Worm (Caenorhabditis elegans) whole organism, L4 larva: ENCODE data around the gene cyp-14A1.

ENCODE experiments used
- F26F4.8 ChIP-seq: fragments of 200-800 bp; sonication (Bioruptor generic); conservative IDR thresholded peaks from 2 replicates; pipeline ENCODE4 v1.3.6; 2022; ENCODE audit warnings: missing genetic modification characterization, missing compliant biosample characterization
- F49E8.2 ChIP-seq: sonication (generic microtip); optimal IDR thresholded peaks from 2 replicates; lab custom pipeline; 2016; ENCODE audit warnings: missing compliant biosample characterization, mild to moderate bottlenecking, missing genetic modification characterization, borderline replicate concordance
- T26A8.4 ChIP-seq: fragments of 200-800 bp; sonication (Bioruptor generic); IDR thresholded peaks from 2 replicates; pipeline ENCODE4 v1.3.6; 2022; ENCODE audit warnings: missing genetic modification characterization, missing compliant biosample characterization
- Y105C5A.15 ChIP-seq: fragments of 200-800 bp; sonication (Bioruptor generic); IDR thresholded peaks from 2 replicates; pipeline ENCODE4 v1.3.6; 2022; ENCODE audit warnings: missing genetic modification characterization, missing compliant biosample characterization
- Y5F2A.4 ChIP-seq: fragments of 200-800 bp; sonication (Bioruptor generic); optimal IDR thresholded peaks from 2 replicates; lab custom pipeline; 2018; ENCODE audit warnings: mild to moderate bottlenecking, missing genetic modification characterization, missing compliant biosample characterization
- attf-4 ChIP-seq: sonication (generic microtip); optimal IDR thresholded peaks from 3 replicates; lab custom pipeline; 2017; ENCODE audit warnings: missing biosample characterization, missing genetic modification characterization
- ceh-20 ChIP-seq: fragments of 200-800 bp; sonication (Bioruptor generic); IDR thresholded peaks from 2 replicates; pipeline ENCODE4 v1.3.6; 2022; ENCODE audit warnings: missing genetic modification reagents, missing genetic modification characterization, missing compliant biosample characterization
- ceh-62 ChIP-seq: sonication (generic microtip); optimal IDR thresholded peaks from 2 replicates; lab custom pipeline; 2017; ENCODE audit warnings: missing biosample characterization, missing genetic modification characterization
- ceh-82 ChIP-seq: sonication (generic microtip); optimal IDR thresholded peaks from 2 replicates; lab custom pipeline; 2017; ENCODE audit warnings: missing biosample characterization, missing genetic modification characterization
- cey-2 ChIP-seq: sonication (generic microtip); optimal IDR thresholded peaks from 3 replicates; lab custom pipeline; 2017; ENCODE audit warnings: missing genetic modification characterization, mild to moderate bottlenecking, missing compliant biosample characterization, antibody characterized with exemption, borderline replicate concordance; ENCODE audit not compliant: insufficient read depth
- daf-16 ChIP-seq, 3 experiments: sonication (generic microtip); optimal IDR thresholded peaks; 2 replicates each; lab custom pipeline; 2016 to 2017; ENCODE audit warnings: missing genetic modification characterization in 3 of 3, missing genetic modification reagents in 3 of 3, mild to moderate bottlenecking in 2 of 3, missing compliant biosample characterization in 2 of 3, missing biosample characterization in 1 of 3, moderate library complexity in 1 of 3
- dmd-6 ChIP-seq: fragments of 200-800 bp; sonication (Bioruptor generic); IDR thresholded peaks from 2 replicates; pipeline ENCODE4 v1.3.6; 2022; ENCODE audit warnings: missing genetic modification reagents, missing genetic modification characterization, missing compliant biosample characterization
- dpl-1 ChIP-seq: fragments of 150-350 bp; optimal IDR thresholded peaks from 2 replicates; lab custom pipeline; 2014; ENCODE audit warnings: missing biosample characterization, missing genetic modification reagents, missing genetic modification characterization
- duxl-1 ChIP-seq: sonication (generic microtip); optimal IDR thresholded peaks from 2 replicates; lab custom pipeline; 2016; ENCODE audit warnings: mild to moderate bottlenecking, missing genetic modification characterization, moderate library complexity, missing compliant biosample characterization; ENCODE audit not compliant: poor library complexity
- dve-1 ChIP-seq: sonication (generic microtip); optimal IDR thresholded peaks from 2 replicates; lab custom pipeline; 2017; ENCODE audit warnings: antibody characterized with exemption, mild to moderate bottlenecking, missing genetic modification characterization, missing compliant biosample characterization; ENCODE audit not compliant: insufficient read depth
- egl-43 ChIP-seq: fragments of 200-800 bp; sonication (Bioruptor generic); IDR thresholded peaks from 2 replicates; pipeline ENCODE4 v1.3.6; 2022; ENCODE audit warnings: missing genetic modification reagents, missing genetic modification characterization, missing compliant biosample characterization
- fos-1 ChIP-seq: fragments of 150-350 bp; optimal IDR thresholded peaks from 2 replicates; lab custom pipeline; 2014; ENCODE audit warnings: missing biosample characterization, missing genetic modification characterization
- hlh-11 ChIP-seq: fragments of 200-800 bp; sonication (Bioruptor generic); optimal IDR thresholded peaks from 2 replicates; lab custom pipeline; 2018; ENCODE audit warnings: mild to moderate bottlenecking, missing genetic modification characterization, missing compliant biosample characterization
- hmg-1.1 ChIP-seq: fragments of 200-800 bp; sonication (Bioruptor generic); IDR thresholded peaks from 2 replicates; pipeline ENCODE4 v1.3.6; 2022; ENCODE audit warnings: missing genetic modification reagents, missing genetic modification characterization, missing compliant biosample characterization
- lim-7 ChIP-seq: fragments of 200-800 bp; sonication (Bioruptor generic); IDR thresholded peaks from 2 replicates; pipeline ENCODE4 v1.3.6; 2022; ENCODE audit warnings: missing genetic modification characterization, missing compliant biosample characterization
- lir-3 ChIP-seq: sonication (generic microtip); optimal IDR thresholded peaks from 2 replicates; lab custom pipeline; 2016; ENCODE audit warnings: mild to moderate bottlenecking, missing genetic modification characterization, missing compliant biosample characterization
- lsy-2 ChIP-seq, 2 experiments: fragments of 150-350 bp in 1 of 2; sonication (generic microtip) in 1 of 2; optimal IDR thresholded peaks; 2 replicates each; lab custom pipeline; 2014 to 2017; ENCODE audit warnings: missing biosample characterization in 2 of 2, missing genetic modification characterization in 2 of 2
- madf-5 ChIP-seq, 2 experiments: fragments of 200-800 bp; sonication (Bioruptor generic); IDR thresholded peaks; 2 replicates each; pipeline ENCODE4 v1.3.6; 2022; ENCODE audit warnings: missing compliant biosample characterization in 2 of 2, missing genetic modification characterization in 2 of 2
- madf-9 ChIP-seq: fragments of 200-800 bp; sonication (Bioruptor generic); conservative IDR thresholded peaks from 2 replicates; pipeline ENCODE4 v1.3.6; 2022; ENCODE audit warnings: missing genetic modification reagents, missing genetic modification characterization, missing compliant biosample characterization
- mes-2 ChIP-seq: sonication (generic microtip); optimal IDR thresholded peaks from 2 replicates; lab custom pipeline; 2016; ENCODE audit warnings: missing genotype, mild to moderate bottlenecking, missing genetic modification characterization, missing compliant biosample characterization; ENCODE audit not compliant: poor library complexity, severe bottlenecking
- nhr-25 ChIP-seq: sonication (generic microtip); optimal IDR thresholded peaks from 2 replicates; lab custom pipeline; 2017; ENCODE audit warnings: missing genetic modification characterization, mild to moderate bottlenecking, missing compliant biosample characterization, antibody characterized with exemption, moderate library complexity, borderline replicate concordance; ENCODE audit not compliant: insufficient read depth
- nhr-28 ChIP-seq: fragments of 150-350 bp; optimal IDR thresholded peaks from 2 replicates; lab custom pipeline; 2014; ENCODE audit warnings: missing biosample characterization, missing genetic modification characterization
- nhr-42 ChIP-seq: fragments of 200-800 bp; sonication (Bioruptor generic); IDR thresholded peaks from 2 replicates; pipeline ENCODE4 v1.3.6; 2022; ENCODE audit warnings: missing genetic modification characterization, missing compliant biosample characterization
- nhr-48 ChIP-seq: sonication (generic microtip); optimal IDR thresholded peaks from 2 replicates; lab custom pipeline; 2016; ENCODE audit warnings: mild to moderate bottlenecking, missing genetic modification characterization, missing compliant biosample characterization
- nhr-6 ChIP-seq: fragments of 150-350 bp; optimal IDR thresholded peaks from 2 replicates; lab custom pipeline; 2014; ENCODE audit warnings: missing biosample characterization, missing genetic modification characterization
- pha-4 ChIP-seq, 2 experiments: fragments of 150-350 bp in 1 of 2; fragments of 200-800 bp in 1 of 2; sonication (Bioruptor generic) in 1 of 2; IDR thresholded peaks in 1 of 2; optimal IDR thresholded peaks in 1 of 2; 2 replicates each; pipeline versions ENCODE4 v1.3.6 to Lab custom; 2014 to 2022; ENCODE audit warnings: missing genetic modification characterization in 2 of 2, missing genetic modification reagents in 2 of 2, missing biosample characterization in 1 of 2, missing compliant biosample characterization in 1 of 2
- snpc-1.2 ChIP-seq: fragments of 200-800 bp; sonication (Bioruptor generic); IDR thresholded peaks from 2 replicates; pipeline ENCODE4 v1.3.6; 2022; ENCODE audit warnings: missing genetic modification reagents, missing genetic modification characterization, missing compliant biosample characterization
- spr-1 ChIP-seq: sonication (generic microtip); optimal IDR thresholded peaks from 2 replicates; lab custom pipeline; 2016; ENCODE audit warnings: mild to moderate bottlenecking, missing genetic modification characterization, missing compliant biosample characterization
- spr-3 ChIP-seq: fragments of 200-800 bp; sonication (Bioruptor generic); optimal IDR thresholded peaks from 2 replicates; lab custom pipeline; 2018; ENCODE audit warnings: mild to moderate bottlenecking, missing genetic modification characterization, missing compliant biosample characterization
- tra-1 ChIP-seq: fragments of 200-800 bp; sonication (Bioruptor generic); IDR thresholded peaks from 2 replicates; pipeline ENCODE4 v1.3.6; 2022; ENCODE audit warnings: missing genetic modification reagents, missing genetic modification characterization, missing compliant biosample characterization
- vab-7 ChIP-seq: fragments of 200-800 bp; sonication (Bioruptor generic); IDR thresholded peaks from 2 replicates; pipeline ENCODE4 v1.3.6; 2022; ENCODE audit warnings: missing genetic modification reagents, missing genetic modification characterization, missing compliant biosample characterization
- zfp-3 ChIP-seq: fragments of 200-800 bp; sonication (Bioruptor generic); conservative IDR thresholded peaks from 2 replicates; pipeline ENCODE4 v1.3.6; 2022; ENCODE audit warnings: missing genetic modification reagents, missing genetic modification characterization, missing compliant biosample characterization

cyp-14A1 gene

DNA sequence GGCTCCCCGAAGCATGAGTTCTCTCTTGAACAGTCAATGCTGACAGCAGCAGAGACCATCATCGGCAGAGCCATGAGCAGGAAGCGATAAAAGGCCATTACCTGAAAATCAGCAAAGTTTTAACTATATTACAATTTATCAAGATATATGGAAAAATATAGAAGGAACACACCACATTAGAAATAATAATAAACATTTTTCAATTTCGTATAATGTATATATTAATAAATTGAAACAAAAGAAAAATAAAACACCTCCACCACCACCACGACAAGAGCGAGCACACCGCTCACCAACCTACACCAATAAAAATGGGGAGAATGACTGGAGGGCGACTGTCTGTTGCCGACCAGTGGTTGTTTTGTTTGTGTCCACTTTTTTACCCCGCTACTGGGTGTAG, 19.4 kb upstream of the cyp-14A1 start, which contains the start of gene R04D3.2:
Gene R04D3.2 (minus strand): TSS at position 101 of the 400 bp plus-strand sequence.
- TF ChIP-seq spr-1 (no peak), fos-1 (no peak), lir-3 (tag; lab: Kevin White, UChicago) (no peak), cey-2 (tag; lab: Kevin White, UChicago) (no peak), lsy-2 (tag; optimal IDR thresholded peaks at IDR 0.05; lab: Kevin White, UChicago) (no peak), dve-1 (no peak), mes-2 (tag; lab: Kevin White, UChicago) (no peak), T26A8.4 (no peak), tra-1 (GFP tag; lab: Robert Waterston, UW) (no peak)

ce11 chrX:13284618-13285017, 17.5 kb upstream of the cyp-14A1 start:
- TF ChIP-seq zfp-3 (GFP tag; lab: Robert Waterston, UW) (0 out of 2 replicates have a peak, but pooled peaks have one; percentile 23), hmg-1.1 (GFP tag; lab: Robert Waterston, UW) (peak; percentile 15; the same call in 1 of the 2 replicates), duxl-1 (tag; lab: Kevin White, UChicago) (peak; percentile 19), Y5F2A.4 (GFP tag; lab: Kevin White, UChicago) (no peak), nhr-48 (tag; lab: Kevin White, UChicago) (peak; percentile 16), mes-2 (tag; lab: Kevin White, UChicago) (no peak), pha-4 (GFP tag; IDR thresholded peaks at IDR 0.05; lab: Robert Waterston, UW) (peak; percentile 73), pha-4 (tag; optimal IDR thresholded peaks at IDR 0.05; lab: Kevin White, UChicago) (no peak), snpc-1.2 (GFP tag; lab: Robert Waterston, UW) (0 out of 2 replicates have a peak, but pooled peaks have one; percentile 37), madf-5 (GFP tag; IDR thresholded peaks at IDR 0.05; lab: Robert Waterston, UW) (peak in 1 of 2 experiments; percentile 58; a peak in 1 of 4 replicates), ceh-62 (no peak), daf-16 (GFP tag; optimal IDR thresholded peaks at IDR 0.05; lab: Kevin White, UChicago) (peak in 1 of 2 experiments; percentile 52), daf-16 (tag; optimal IDR thresholded peaks at IDR 0.05; lab: Kevin White, UChicago) (peak; percentile 17), attf-4 (no peak), F49E8.2 (tag; lab: Kevin White, UChicago) (no peak), dmd-6 (peak; percentile 17; the same call in 1 of the 2 replicates), Y105C5A.15 (GFP tag; lab: Robert Waterston, UW) (0 out of 2 replicates have a peak, but pooled peaks have one; percentile 37), nhr-42 (0 out of 2 replicates have a peak, but pooled peaks have one; percentile 13), madf-9 (GFP tag; lab: Robert Waterston, UW) (no peak), nhr-25 (no peak), vab-7 (GFP tag; lab: Robert Waterston, UW) (0 out of 2 replicates have a peak, but pooled peaks have one; percentile 61), F26F4.8 (GFP tag; lab: Robert Waterston, UW) (peak; percentile 72; the same call in 1 of the 2 replicates), ceh-20 (no peak), ceh-82 (no peak), nhr-6 (tag; lab: Kevin White, UChicago) (no peak), dpl-1 (GFP tag; lab: Kevin White, UChicago) (no peak), lim-7 (GFP tag; lab: Robert Waterston, UW) (peak; percentile 78), egl-43 (GFP tag; lab: Robert Waterston, UW) (peak; percentile 81), spr-3 (GFP tag; lab: Kevin White, UChicago) (no peak)

- TF ChIP-seq nhr-28 (peak; percentile 38), hlh-11 (tag; lab: Kevin White, UChicago) (no peak), daf-16 (GFP tag; optimal IDR thresholded peaks at IDR 0.05; lab: Kevin White, UChicago) (no peak), daf-16 (tag; optimal IDR thresholded peaks at IDR 0.05; lab: Kevin White, UChicago) (peak; percentile 91)
These were observed 16.9 kb upstream of the cyp-14A1 start, which contains the start of gene cyp-14A4 for ce11 chrX:13284091-13284490. cyp-14A4 (minus strand) TSS chrX:13284197.
